Worm (Caenorhabditis elegans): ENCODE data around the gene rga-1.

The rga-1 gene

DNA sequence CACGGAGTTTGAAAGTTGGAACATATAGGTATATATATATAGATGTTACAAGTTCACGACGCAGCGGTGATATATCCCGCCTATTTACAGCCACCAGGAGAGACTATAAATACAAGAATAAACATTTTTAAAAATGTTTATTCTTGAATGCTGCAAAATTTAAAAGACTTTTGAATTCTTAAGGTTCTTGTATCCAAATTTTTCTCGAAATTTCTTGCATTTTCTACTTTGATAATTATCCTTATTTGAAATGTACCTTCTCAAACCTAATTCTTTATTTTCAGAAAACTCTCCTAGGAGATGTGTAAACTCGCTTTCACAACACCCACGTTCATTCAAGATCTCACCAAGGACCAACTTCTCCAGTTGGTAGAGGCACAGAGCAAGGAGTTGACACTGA, 33.1 kb upstream of the rga-1 start, which contains the start of gene C05D12.4:
C05D12.4 (plus strand) TSS at position 301 of the 400 bp plus-strand sequence.
- no peak for TF ChIP-seq pha-2 (tag; optimal IDR thresholded peaks at IDR 0.05)
- TF ChIP-seq npax-4 (tag; optimal IDR thresholded peaks at IDR 0.05): no peak
- TF ChIP-seq sdc-2 (tag; optimal IDR thresholded peaks at IDR 0.05): no peak
- no peak for TF ChIP-seq ceh-14 (tag; optimal IDR thresholded peaks at IDR 0.05)
- no peak for TF ChIP-seq fkh-6 (tag; optimal IDR thresholded peaks at IDR 0.05)
- TF ChIP-seq T23F11.4 (GFP tag; optimal IDR thresholded peaks at IDR 0.05): no peak
- no peak for TF ChIP-seq ceh-19 (GFP tag; optimal IDR thresholded peaks at IDR 0.05)
- no peak for TF ChIP-seq odd-2 (tag; optimal IDR thresholded peaks at IDR 0.05)
- no peak for TF ChIP-seq Y22D7AL.16 (tag; optimal IDR thresholded peaks at IDR 0.05)
- no peak for TF ChIP-seq K09A11.1 (tag; optimal IDR thresholded peaks at IDR 0.05; ENCODE audit: insufficient read depth)
- TF ChIP-seq eyg-1 (tag; optimal IDR thresholded peaks at IDR 0.05): no peak

DNA sequence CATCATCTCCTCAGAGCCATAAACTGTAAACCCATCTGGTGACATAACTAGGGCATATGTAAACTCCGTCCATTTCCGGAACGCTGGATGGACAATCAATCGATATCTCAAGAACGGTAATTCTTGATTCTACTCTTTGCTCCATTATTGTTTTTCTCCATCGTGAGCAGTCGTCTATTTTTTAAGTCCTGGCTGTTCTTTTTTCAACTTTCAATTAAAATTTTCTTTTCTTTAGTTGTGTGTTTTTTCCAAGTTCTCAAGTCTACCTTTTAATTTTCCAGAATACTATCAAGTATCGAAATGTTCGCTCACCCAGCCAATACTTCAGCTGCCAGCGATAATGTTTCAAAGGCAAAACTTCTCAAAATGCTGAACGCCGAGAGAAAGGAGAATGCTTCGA, 30.8 kb upstream of the rga-1 start, which contains the start of gene C05D12.5:
C05D12.5 (plus strand) TSS at position 301 of the 400 bp plus-strand sequence.
- TF ChIP-seq zip-5 (tag; optimal IDR thresholded peaks at IDR 0.05) (no peak), dve-1 (tag; optimal IDR thresholded peaks at IDR 0.05) (no peak), pag-3 (tag; optimal IDR thresholded peaks at IDR 0.05; ENCODE audit: borderline replicate concordance) (no peak), hlh-30 (tag; optimal IDR thresholded peaks at IDR 0.05; ENCODE audit: insufficient read depth) (no peak), ceh-45 (GFP tag; IDR thresholded peaks at IDR 0.05) (no peak), hlh-15 (tag; optimal IDR thresholded peaks at IDR 0.05) (no peak), nhr-11 (tag; optimal IDR thresholded peaks at IDR 0.05) (no peak), npax-4 (tag; optimal IDR thresholded peaks at IDR 0.05) (no peak), ama-1 (optimal IDR thresholded peaks at IDR 0.05) (no peak), tbx-2 (tag; optimal IDR thresholded peaks at IDR 0.05) (no peak), hlh-13 (GFP tag; optimal IDR thresholded peaks at IDR 0.05) (no peak), sox-2 (GFP tag; IDR thresholded peaks at IDR 0.05) (no peak), unc-86 (tag; optimal IDR thresholded peaks at IDR 0.05) (no peak), ttx-3 (tag; optimal IDR thresholded peaks at IDR 0.05) (no peak), sox-4 (tag; optimal IDR thresholded peaks at IDR 0.05) (no peak), ref-2 (tag; optimal IDR thresholded peaks at IDR 0.05) (no peak), ceh-22 (tag; optimal IDR thresholded peaks at IDR 0.05) (no peak)

DNA sequence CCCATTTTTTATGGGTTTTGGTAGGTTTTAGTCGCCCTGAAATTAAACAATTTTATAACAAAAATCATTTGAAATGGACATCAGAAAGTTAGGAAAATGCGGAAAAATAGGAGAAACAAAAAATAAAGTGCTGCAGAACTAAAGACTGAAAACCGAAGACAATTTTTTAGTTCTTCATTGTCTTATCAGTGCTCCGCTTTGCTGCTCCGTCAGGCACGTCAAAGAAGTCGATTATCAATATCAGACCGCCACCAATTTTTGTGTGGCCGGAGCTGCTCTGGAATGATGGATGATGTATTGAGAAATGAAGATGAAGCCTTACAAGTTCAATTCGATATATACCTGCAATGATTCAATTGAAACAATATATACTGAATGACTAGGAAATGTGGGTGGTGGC, 26.3 kb upstream of the rga-1 start, which contains the start of gene vha-6:
vha-6 (minus strand) TSS at position 36 of the 400 bp plus-strand sequence.
- TF ChIP-seq ceh-2 (tag; optimal IDR thresholded peaks at IDR 0.05) (no peak), fkh-10 (GFP tag; optimal IDR thresholded peaks at IDR 0.05) (no peak), ceh-9 (tag; optimal IDR thresholded peaks at IDR 0.05) (no peak), gmeb-2 (tag; optimal IDR thresholded peaks at IDR 0.05) (no peak), tbx-2 (tag; optimal IDR thresholded peaks at IDR 0.05) (no peak), odd-2 (tag; optimal IDR thresholded peaks at IDR 0.05) (no peak), F13H6.1 (tag; optimal IDR thresholded peaks at IDR 0.05) (no peak), nfya-1 (tag; optimal IDR thresholded peaks at IDR 0.05) (no peak), ceh-34 (tag; optimal IDR thresholded peaks at IDR 0.05) (no peak), ztf-16 (tag; optimal IDR thresholded peaks at IDR 0.05) (no peak), K09A11.1 (tag; optimal IDR thresholded peaks at IDR 0.05; ENCODE audit: insufficient read depth) (no peak), sox-4 (tag; optimal IDR thresholded peaks at IDR 0.05) (no peak), tbx-7 (tag; optimal IDR thresholded peaks at IDR 0.05) (no peak), pag-3 (tag; optimal IDR thresholded peaks at IDR 0.05; ENCODE audit: borderline replicate concordance) (no peak), fax-1 (tag; optimal IDR thresholded peaks at IDR 0.05) (no peak), K02D7.2 (tag; optimal IDR thresholded peaks at IDR 0.05) (no peak), che-1 (tag; optimal IDR thresholded peaks at IDR 0.05) (no peak), ceh-45 (GFP tag; IDR thresholded peaks at IDR 0.05) (no peak), unc-86 (tag; optimal IDR thresholded peaks at IDR 0.05) (no peak)
